Fruit fly (Drosophila melanogaster): ENCODE data around the gene Gyc76C.

dm6 chr3L:19798978-19799377 lies 5.6 kb upstream of the Gyc76C start, which contains the start of gene Ir76a:
- TF ChIP-seq Dll (optimal IDR thresholded peaks at IDR 0.05) (no peak), usp (GFP tag; optimal IDR thresholded peaks at IDR 0.05) (no peak)
